Fruit fly (Drosophila melanogaster) Kc167 (cell line): ENCODE results near the gene CG16813.

Experiments used
- Myc ChIP-seq: fragments of >200 bp; optimal IDR thresholded peaks from 2 replicates; lab custom pipeline; 2017; ENCODE audit warnings: missing external identifiers
- Sin3A ChIP-seq: fragments of >200 bp; optimal IDR thresholded peaks from 2 replicates; lab custom pipeline; 2018; ENCODE audit warnings: missing external identifiers
- h ChIP-seq: fragments of >200 bp; optimal IDR thresholded peaks from 3 replicates; lab custom pipeline; 2018; ENCODE audit warnings: missing external identifiers
- insv ChIP-seq: fragments of >200 bp; optimal IDR thresholded peaks from 3 replicates; lab custom pipeline; 2018; ENCODE audit warnings: missing external identifiers
- psq ChIP-seq: fragments of >200 bp; optimal IDR thresholded peaks from 2 replicates; lab custom pipeline; 2017; ENCODE audit warnings: missing external identifiers

dm6 chr2L:13260740-13261139 is 33.4 kb downstream of the CG16813 start, which contains the start of gene CG44085:
- TF ChIP-seq insv (lab: Kevin White, UChicago): no peak
- TF ChIP-seq Myc (lab: Kevin White, UChicago): no peak
- TF ChIP-seq psq (lab: Kevin White, UChicago): no peak
- no peak for TF ChIP-seq Sin3A (lab: Kevin White, UChicago)
- no peak for TF ChIP-seq h (lab: Kevin White, UChicago)
